Fruit fly (Drosophila melanogaster) whole organism, embryonic: ENCODE measurements around the gene glob3.

Experiments
- Abd-B ChIP-seq: fragments of 200-800 bp; sonication (Bioruptor generic); optimal IDR thresholded peaks from 2 replicates; lab custom pipeline; 2018; ENCODE audit warnings: missing biosample characterization, mild to moderate bottlenecking, missing genetic modification characterization, moderate library complexity
- Ada2b ChIP-seq: fragments of 200-800 bp; sonication (Bioruptor generic); IDR thresholded peaks from 2 replicates; pipeline ENCODE4 v1.3.6; 2022; ENCODE audit warnings: missing biosample characterization, missing genetic modification characterization
- B-H2 ChIP-seq: fragments of 200-800 bp; sonication (Bioruptor generic); optimal IDR thresholded peaks from 2 replicates; lab custom pipeline; 2018; ENCODE audit warnings: missing biosample characterization, mild to moderate bottlenecking, missing genetic modification characterization
- CG10274 ChIP-seq: fragments of 200-800 bp; sonication (Bioruptor generic); optimal IDR thresholded peaks from 3 replicates; lab custom pipeline; 2017; ENCODE audit warnings: missing biosample characterization, mild to moderate bottlenecking, missing genetic modification characterization
- CG10979 ChIP-seq: fragments of 200-800 bp; sonication (Bioruptor generic); optimal IDR thresholded peaks from 2 replicates; lab custom pipeline; 2018; ENCODE audit warnings: missing biosample characterization, mild to moderate bottlenecking, missing genetic modification characterization, moderate library complexity
- CG11456 ChIP-seq: fragments of 200-800 bp; sonication (Bioruptor generic); IDR thresholded peaks from 3 replicates; pipeline ENCODE4 v1.3.6; 2022; ENCODE audit warnings: missing biosample characterization, missing genetic modification characterization
- CG11504 ChIP-seq: fragments of 200-800 bp; sonication (Bioruptor generic); optimal IDR thresholded peaks from 3 replicates; lab custom pipeline; 2019; ENCODE audit warnings: missing biosample characterization, mild to moderate bottlenecking, missing genetic modification characterization, moderate library complexity
- CG11723 ChIP-seq: fragments of 200-800 bp; sonication (Bioruptor generic); optimal IDR thresholded peaks from 2 replicates; lab custom pipeline; 2017; ENCODE audit warnings: missing biosample characterization, mild to moderate bottlenecking, missing genetic modification characterization
- CG14014 ChIP-seq: fragments of 200-800 bp; sonication (Bioruptor generic); IDR thresholded peaks from 2 replicates; pipeline ENCODE4 v1.3.6; 2022; ENCODE audit warnings: missing biosample characterization, missing genetic modification characterization
- CG14050 ChIP-seq: fragments of 200-800 bp; sonication (Bioruptor generic); IDR thresholded peaks from 3 replicates; pipeline ENCODE4 v1.3.6; 2022; ENCODE audit warnings: missing biosample characterization, missing genetic modification characterization
- CG17361 ChIP-seq: fragments of 200-800 bp; sonication (Bioruptor generic); IDR thresholded peaks from 3 replicates; pipeline ENCODE4 v1.3.6; 2022; ENCODE audit warnings: missing biosample characterization, missing genetic modification characterization
- CG18599 ChIP-seq: fragments of 200-800 bp; sonication (Bioruptor generic); optimal IDR thresholded peaks from 3 replicates; lab custom pipeline; 2017; ENCODE audit warnings: missing biosample characterization, missing genetic modification characterization, mild to moderate bottlenecking, moderate library complexity, missing genetic modification reagents
- CG2116 ChIP-seq: fragments of 200-800 bp; sonication (Bioruptor generic); optimal IDR thresholded peaks from 3 replicates; lab custom pipeline; 2018; ENCODE audit warnings: missing biosample characterization, mild to moderate bottlenecking, missing genetic modification characterization
- CG2712 ChIP-seq: fragments of 200-800 bp; optimal IDR thresholded peaks from 3 replicates; lab custom pipeline; 2019; ENCODE audit warnings: missing biosample characterization, mild to moderate bottlenecking, missing genetic modification characterization, moderate library complexity
- CG30431 ChIP-seq: fragments of 200-800 bp; sonication (Bioruptor generic); optimal IDR thresholded peaks from 2 replicates; lab custom pipeline; 2017; ENCODE audit warnings: missing biosample characterization, missing genetic modification characterization
- CG32532 ChIP-seq: fragments of 200-800 bp; sonication (Bioruptor generic); IDR thresholded peaks from 2 replicates; pipeline ENCODE4 v1.3.6; 2022; ENCODE audit warnings: missing biosample characterization, missing genetic modification characterization
- CG32772 ChIP-seq: fragments of 200-800 bp; sonication (Bioruptor generic); IDR thresholded peaks from 2 replicates; pipeline ENCODE4 v1.3.6; 2022; ENCODE audit warnings: missing biosample characterization, missing genetic modification characterization
- CG34422 ChIP-seq: fragments of 200-800 bp; sonication (Bioruptor generic); IDR thresholded peaks from 3 replicates; pipeline ENCODE4 v1.3.6; 2022; ENCODE audit warnings: missing biosample characterization, missing genetic modification characterization
- CG4424 ChIP-seq: fragments of 200-800 bp; sonication (Bioruptor generic); optimal IDR thresholded peaks from 3 replicates; lab custom pipeline; 2016; ENCODE audit warnings: missing biosample characterization, missing genetic modification characterization
- CG5180 ChIP-seq: fragments of 200-800 bp; sonication (Bioruptor generic); optimal IDR thresholded peaks from 3 replicates; lab custom pipeline; 2017; ENCODE audit warnings: missing biosample characterization, missing genetic modification characterization, mild to moderate bottlenecking, moderate library complexity, missing genetic modification reagents
- CG7357 ChIP-seq: fragments of 200-800 bp; sonication (Bioruptor generic); IDR thresholded peaks from 3 replicates; pipeline ENCODE4 v1.3.6; 2022; ENCODE audit warnings: missing biosample characterization, missing genetic modification characterization
- Chrac-16 ChIP-seq: fragments of 200-800 bp; sonication (Bioruptor generic); optimal IDR thresholded peaks from 3 replicates; lab custom pipeline; 2016; ENCODE audit warnings: missing biosample characterization, missing genetic modification characterization
- Dref ChIP-seq: fragments of 200-800 bp; sonication (Bioruptor generic); IDR thresholded peaks from 2 replicates; pipeline ENCODE4 v1.3.6; 2022; ENCODE audit warnings: missing biosample characterization, missing genetic modification characterization
- Ets65A ChIP-seq: fragments of 200-800 bp; sonication (Bioruptor generic); peaks from one replicate; lab custom pipeline; 2016; ENCODE audit warnings: missing biosample characterization, missing genetic modification characterization
- Gsc ChIP-seq: fragments of 200-800 bp; sonication (Bioruptor generic); IDR thresholded peaks from 2 replicates; pipeline ENCODE4 v1.3.6; 2022; ENCODE audit warnings: missing biosample characterization, missing genetic modification characterization
- Hmr ChIP-seq: fragments of 200-800 bp; sonication (Bioruptor generic); optimal IDR thresholded peaks from 3 replicates; lab custom pipeline; 2017; ENCODE audit warnings: mild to moderate bottlenecking, missing biosample characterization, missing genetic modification reagents, missing genetic modification characterization
- Hr39 ChIP-seq: fragments of >200 bp; optimal IDR thresholded peaks from 2 replicates; lab custom pipeline; 2017
- Med ChIP-seq: fragments of 200-800 bp; sonication (Bioruptor generic); peaks from one replicate; lab custom pipeline; 2016; ENCODE audit warnings: missing biosample characterization, missing genetic modification characterization, mild to moderate bottlenecking, inconsistent platforms, moderate library complexity
- Oaz ChIP-seq: fragments of 200-800 bp; sonication (Bioruptor generic); IDR thresholded peaks from 2 replicates; pipeline ENCODE4 v1.3.6; 2022; ENCODE audit warnings: missing biosample characterization, missing genetic modification characterization
- Pdp1 ChIP-seq, 2 experiments: fragments of 200-800 bp; sonication (Bioruptor generic); optimal IDR thresholded peaks; 3 replicates each; lab custom pipeline; 2016; ENCODE audit warnings: missing biosample characterization in 2 of 2, missing genetic modification characterization in 2 of 2, mild to moderate bottlenecking in 1 of 2, moderate library complexity in 1 of 2
- Xbp1 ChIP-seq: fragments of 200-800 bp; sonication (Bioruptor generic); optimal IDR thresholded peaks from 3 replicates; lab custom pipeline; 2016; ENCODE audit warnings: missing biosample characterization, mild to moderate bottlenecking, missing genetic modification characterization
- cato ChIP-seq: fragments of 200-800 bp; sonication (Bioruptor generic); optimal IDR thresholded peaks from 2 replicates; lab custom pipeline; 2016; ENCODE audit warnings: missing biosample characterization, missing genetic modification characterization, borderline replicate concordance
- chinmo ChIP-seq: fragments of 200-800 bp; sonication (Bioruptor generic); IDR thresholded peaks from 4 replicates; pipeline ENCODE4 v1.3.6; 2022; ENCODE audit warnings: missing biosample characterization, missing genetic modification characterization; ENCODE audit not compliant: partially characterized antibody
- dmrt99B ChIP-seq: fragments of 200-800 bp; sonication (Bioruptor generic); optimal IDR thresholded peaks from 2 replicates; lab custom pipeline; 2018; ENCODE audit warnings: missing biosample characterization, mild to moderate bottlenecking, missing genetic modification characterization, moderate library complexity
- dysf ChIP-seq: fragments of 200-800 bp; sonication (Bioruptor generic); IDR thresholded peaks from 3 replicates; pipeline ENCODE4 v1.3.6; 2022; ENCODE audit warnings: missing biosample characterization, missing genetic modification characterization
- emc ChIP-seq: fragments of 200-800 bp; sonication (Bioruptor generic); optimal IDR thresholded peaks from 2 replicates; lab custom pipeline; 2016; ENCODE audit warnings: missing biosample characterization, missing genetic modification characterization
- eve ChIP-seq, 2 experiments: fragments of >200 bp; optimal IDR thresholded peaks; 2 replicates each; lab custom pipeline; 2017; ENCODE audit warnings: missing biosample characterization in 2 of 2, missing genetic modification characterization in 2 of 2
- gsb-n ChIP-seq: fragments of 200-800 bp; sonication (Bioruptor generic); optimal IDR thresholded peaks from 3 replicates; lab custom pipeline; 2018; ENCODE audit warnings: missing biosample characterization, mild to moderate bottlenecking, missing genetic modification characterization
- jing ChIP-seq: fragments of 200-800 bp; sonication (Bioruptor generic); optimal IDR thresholded peaks from 2 replicates; lab custom pipeline; 2018; ENCODE audit warnings: missing biosample characterization, mild to moderate bottlenecking, missing genetic modification characterization
- lmd ChIP-seq: fragments of 200-800 bp; sonication (Bioruptor generic); IDR thresholded peaks from 2 replicates; pipeline ENCODE4 v1.3.6; 2022; ENCODE audit warnings: missing biosample characterization, missing genetic modification characterization
- mam ChIP-seq: fragments of 200-800 bp; sonication (Bioruptor generic); optimal IDR thresholded peaks from 3 replicates; lab custom pipeline; 2016; ENCODE audit warnings: missing biosample characterization, missing genetic modification characterization
- mld ChIP-seq: fragments of 200-800 bp; sonication (Bioruptor generic); IDR thresholded peaks from 3 replicates; pipeline ENCODE4 v1.3.6; 2022; ENCODE audit warnings: missing biosample characterization, missing genetic modification characterization; ENCODE audit not compliant: partially characterized antibody
- nau ChIP-seq: fragments of 200-800 bp; sonication (Bioruptor generic); optimal IDR thresholded peaks from 3 replicates; lab custom pipeline; 2017; ENCODE audit warnings: missing biosample characterization, mild to moderate bottlenecking, missing genetic modification characterization, missing genetic modification reagents
- nom ChIP-seq: fragments of 200-800 bp; sonication (Bioruptor generic); optimal IDR thresholded peaks from 2 replicates; lab custom pipeline; 2017; ENCODE audit warnings: missing biosample characterization, missing genetic modification characterization, mild to moderate bottlenecking, moderate library complexity, missing genetic modification reagents
- pzg ChIP-seq: fragments of 200-800 bp; sonication (Bioruptor generic); optimal IDR thresholded peaks from 3 replicates; lab custom pipeline; 2018; ENCODE audit warnings: missing biosample characterization, mild to moderate bottlenecking, missing genetic modification characterization, moderate library complexity
- sc ChIP-seq, 3 experiments: fragments of >200 bp in 2 of 3; fragments of 200-800 bp in 1 of 3; sonication (Bioruptor generic) in 1 of 3; optimal IDR thresholded peaks; 2 replicates in 2 of 3; 3 replicates in 1 of 3; lab custom pipeline; 2017; ENCODE audit warnings: mild to moderate bottlenecking in 1 of 3, missing biosample characterization in 1 of 3, missing genetic modification characterization in 1 of 3, missing genetic modification reagents in 1 of 3
- sisA ChIP-seq: fragments of 200-800 bp; sonication (Bioruptor generic); IDR thresholded peaks from 2 replicates; pipeline ENCODE4 v1.3.6; 2022; ENCODE audit warnings: missing biosample characterization, missing genetic modification characterization
- tap ChIP-seq: fragments of 200-800 bp; optimal IDR thresholded peaks from 3 replicates; lab custom pipeline; 2019; ENCODE audit warnings: missing biosample characterization, mild to moderate bottlenecking, missing genetic modification characterization, moderate library complexity
- tgo ChIP-seq: fragments of 200-800 bp; sonication (Bioruptor generic); IDR thresholded peaks from 3 replicates; pipeline ENCODE4 v1.3.6; 2022; ENCODE audit warnings: missing biosample characterization, missing genetic modification characterization
- tio ChIP-seq: fragments of 200-800 bp; sonication (Bioruptor generic); optimal IDR thresholded peaks from 2 replicates; lab custom pipeline; 2017; ENCODE audit warnings: missing biosample characterization, missing genetic modification characterization, inconsistent platforms
- usp ChIP-seq: fragments of >200 bp; optimal IDR thresholded peaks from 2 replicates; lab custom pipeline; 2017; ENCODE audit warnings: missing biosample characterization, missing genetic modification characterization

glob3 gene

DNA sequence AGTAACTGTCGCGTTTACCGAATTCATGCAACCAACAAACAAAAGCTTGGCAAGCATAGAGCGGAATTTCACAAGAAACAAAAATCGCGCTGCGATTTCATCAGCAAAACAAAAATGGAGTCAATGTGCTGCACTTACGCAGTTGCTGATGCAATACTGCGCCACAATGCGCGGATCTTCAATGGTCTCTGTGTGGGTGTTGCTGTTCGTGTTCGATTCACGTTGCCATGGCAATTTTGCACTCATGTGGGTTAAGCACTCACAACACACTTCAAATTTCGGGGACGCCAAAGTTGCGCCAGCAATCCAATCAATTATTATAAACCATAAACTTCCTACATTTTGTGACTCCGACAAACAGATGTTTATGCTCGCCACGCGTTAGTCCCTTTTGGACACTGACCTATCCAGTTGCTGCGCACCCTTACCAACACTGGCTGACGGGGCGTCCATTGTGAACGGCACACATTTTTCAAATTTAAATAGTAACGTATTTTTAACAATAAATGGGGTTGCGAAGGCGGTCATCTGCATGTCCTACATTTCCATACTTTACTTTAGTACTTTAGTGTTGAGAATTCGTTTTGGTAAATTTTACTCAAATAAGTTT lies 32.3 kb downstream of the glob3 start, which contains the start of gene CG2017 (continued):
- TF ChIP-seq Gsc (no peak), chinmo (GFP tag; lab: Robert Waterston, UW) (no peak; the same call in 1 of the 4 replicates), CG34422 (GFP tag; lab: Robert Waterston, UW) (peak; percentile 75), CG2116 (GFP tag; lab: Kevin White, UChicago) (peak; percentile 76), CG7357 (no peak), CG11504 (peak; percentile 52), emc (no peak), B-H2 (peak; percentile 70), mld (no peak), CG14050 (GFP tag; lab: Robert Waterston, UW) (peak; percentile 26; the same call in 1 of the 3 replicates), CG32532 (GFP tag; lab: Robert Waterston, UW) (peak; percentile 52; the same call in 1 of the 2 replicates), Hr39 (lab: Kevin White, UChicago) (no peak), Dref (GFP tag; lab: Robert Waterston, UW) (peak; percentile 46), CG11456 (GFP tag; lab: Robert Waterston, UW) (peak; percentile 70; the same call in 2 of the 3 replicates), Med (GFP tag; lab: Kevin White, UChicago) (peak; percentile 95), CG2712 (tag; lab: Kevin White, UChicago) (peak; percentile 100), pzg (peak; percentile 94), CG10274 (GFP tag; lab: Kevin White, UChicago) (no peak), lmd (peak; percentile 35; the same call in 1 of the 2 replicates), jing (GFP tag; lab: Kevin White, UChicago) (no peak), CG11723 (GFP tag; lab: Kevin White, UChicago) (no peak), tio (no peak), tgo (GFP tag; lab: Robert Waterston, UW) (0 out of 3 replicates have a peak, but pooled peaks have one; percentile 33), Hmr (peak; percentile 36), cato (no peak), mam (peak; percentile 49), nau (no peak), gsb-n (peak; percentile 42), CG5180 (GFP tag; lab: Kevin White, UChicago) (no peak), Abd-B (GFP tag; lab: Kevin White, UChicago) (peak; percentile 55), Chrac-16 (GFP tag; lab: Kevin White, UChicago) (peak; percentile 41), eve (GFP tag; optimal IDR thresholded peaks at IDR 0.05; lab: Kevin White, UChicago) (no peak), CG17361 (no peak)
- TF ChIP-seq, all 482 proteins: peak for 217

DNA sequence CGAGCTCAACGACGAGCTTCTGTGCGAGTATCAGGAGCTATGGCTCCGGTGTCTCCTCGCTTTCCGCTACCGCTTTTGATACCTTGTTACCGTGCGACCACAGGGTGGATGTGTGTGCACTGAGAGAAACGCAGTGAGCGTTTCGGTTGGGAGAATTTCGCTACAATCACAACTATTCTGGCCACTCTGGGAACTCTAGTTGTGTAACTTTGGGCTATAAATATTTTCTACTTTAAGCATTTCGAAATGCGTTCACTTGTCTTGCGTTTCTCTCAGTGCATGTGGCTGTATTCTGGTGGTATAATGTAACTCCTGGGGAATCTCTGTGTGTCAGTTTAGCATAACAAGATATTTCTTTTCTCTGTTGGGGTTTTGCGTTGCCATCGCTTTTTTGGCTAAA lies 41.5 kb downstream of the glob3 start:
- TF ChIP-seq lmd (peak; percentile 16; the same call in 1 of the 2 replicates), Ada2b (peak; percentile 59; the same call in 1 of the 2 replicates), Ets65A (GFP tag; lab: Kevin White, UChicago) (peak; percentile 93), CG4424 (GFP tag; lab: Kevin White, UChicago) (peak; percentile 4), CG14014 (GFP tag; lab: Robert Waterston, UW) (0 out of 2 replicates have a peak, but pooled peaks have one; percentile 12), sc (optimal IDR thresholded peaks at IDR 0.05; lab: Kevin White, UChicago) (no peak), sc (GFP tag; optimal IDR thresholded peaks at IDR 0.05; lab: Kevin White, UChicago) (no peak), Oaz (GFP tag; lab: Robert Waterston, UW) (no peak), nom (GFP tag; lab: Kevin White, UChicago) (no peak), CG10979 (tag; lab: Kevin White, UChicago) (no peak), sisA (GFP tag; lab: Robert Waterston, UW) (peak; percentile 46), usp (GFP tag; lab: Kevin White, UChicago) (no peak), Xbp1 (peak; percentile 25), dmrt99B (tag; lab: Kevin White, UChicago) (peak; percentile 21), CG18599 (GFP tag; lab: Kevin White, UChicago) (peak; percentile 60), tap (tag; lab: Kevin White, UChicago) (no peak), CG30431 (GFP tag; lab: Kevin White, UChicago) (peak; percentile 29), CG32772 (0 out of 2 replicates have a peak, but pooled peaks have one; percentile 20), dysf (GFP tag; lab: Robert Waterston, UW) (peak; percentile 42; the same call in 2 of the 3 replicates), Pdp1 (GFP tag; optimal IDR thresholded peaks at IDR 0.05; lab: Kevin White, UChicago) (peak in 1 of 2 experiments; percentile 14)
